Worm (Caenorhabditis elegans): ENCODE data around the gene ssp-33.

DNA sequence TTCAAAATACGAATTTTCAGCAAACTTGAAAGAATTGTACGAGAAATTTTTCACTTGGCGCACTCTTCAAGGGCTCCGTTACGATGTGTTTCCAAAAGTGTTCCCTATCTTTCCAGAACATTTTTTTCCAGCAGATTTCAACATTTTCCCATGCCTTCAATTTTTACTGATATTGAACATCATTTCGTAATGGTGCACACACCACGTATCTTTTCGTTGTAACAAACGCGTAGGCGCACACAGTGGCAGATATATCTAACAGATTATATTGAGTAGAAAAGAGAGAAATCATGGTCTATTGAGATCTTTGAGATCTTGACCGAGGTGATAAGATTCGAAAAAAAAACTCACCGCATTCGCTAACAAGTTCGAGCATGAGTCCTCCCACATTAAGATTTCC is 15.5 kb upstream of the ssp-33 start:
- TF ChIP-seq nhr-28 (tag; optimal IDR thresholded peaks at IDR 0.05) (no peak), lin-15B (tag; optimal IDR thresholded peaks at IDR 0.05) (no peak), nhr-23 (tag; optimal IDR thresholded peaks at IDR 0.05) (no peak), tbx-2 (tag; optimal IDR thresholded peaks at IDR 0.05) (no peak), elt-2 (tag; optimal IDR thresholded peaks at IDR 0.05) (no peak), pha-4 (tag; optimal IDR thresholded peaks at IDR 0.05) (no peak), unc-39 (tag; optimal IDR thresholded peaks at IDR 0.05) (no peak), ztf-11 (tag; optimal IDR thresholded peaks at IDR 0.05) (no peak), elt-1 (tag; optimal IDR thresholded peaks at IDR 0.05) (no peak), snpc-4 (tag; optimal IDR thresholded peaks at IDR 0.05) (no peak)
